Worm (Caenorhabditis elegans) whole organism, young adult: Measurements from ENCODE around the gene C05D12.2.

Source experiments
- B0336.3 ChIP-seq: fragments of 200-800 bp; sonication (Bioruptor generic); IDR thresholded peaks from 2 replicates; pipeline ENCODE4 v1.3.6; 2022; ENCODE audit warnings: missing genetic modification characterization, missing compliant biosample characterization
- F23B12.7 ChIP-seq: sonication (generic microtip); optimal IDR thresholded peaks from 2 replicates; lab custom pipeline; 2017; ENCODE audit warnings: missing genetic modification characterization, mild to moderate bottlenecking, missing compliant biosample characterization, antibody characterized with exemption, moderate library complexity; ENCODE audit not compliant: insufficient read depth
- ama-1 ChIP-seq, 3 experiments: fragments of 150-350 bp in 1 of 3; sonication (generic microtip) in 2 of 3; optimal IDR thresholded peaks; 2 replicates each; lab custom pipeline; 2014 to 2018; ENCODE audit warnings: missing biosample characterization in 2 of 3, missing genetic modification characterization in 2 of 3, missing genetic modification reagents in 2 of 3
- athp-1 ChIP-seq: sonication (generic microtip); optimal IDR thresholded peaks from 2 replicates; lab custom pipeline; 2017; ENCODE audit warnings: mild to moderate bottlenecking, missing genetic modification characterization, missing compliant biosample characterization
- attf-6 ChIP-seq: fragments of 200-800 bp; sonication (Bioruptor generic); IDR thresholded peaks from 2 replicates; pipeline ENCODE4 v1.3.6; 2022; ENCODE audit warnings: missing genetic modification reagents, missing genetic modification characterization, missing compliant biosample characterization
- egrh-3 ChIP-seq: fragments of 200-800 bp; sonication (Bioruptor generic); IDR thresholded peaks from 2 replicates; pipeline ENCODE4 v1.3.6; 2022; ENCODE audit warnings: missing genetic modification reagents, missing genetic modification characterization, missing compliant biosample characterization
- madf-6 ChIP-seq: fragments of 200-800 bp; sonication (Bioruptor generic); IDR thresholded peaks from 2 replicates; pipeline ENCODE4 v1.3.6; 2022; ENCODE audit warnings: missing genetic modification reagents, missing genetic modification characterization, missing compliant biosample characterization
- nhr-179 ChIP-seq: sonication (generic microtip); optimal IDR thresholded peaks from 2 replicates; lab custom pipeline; 2016; ENCODE audit warnings: mild to moderate bottlenecking, missing genetic modification characterization, missing compliant biosample characterization
- sea-2 ChIP-seq: fragments of 200-800 bp; sonication (Bioruptor generic); IDR thresholded peaks from 2 replicates; pipeline ENCODE4 v1.3.6; 2022; ENCODE audit warnings: missing genetic modification characterization, missing compliant biosample characterization
- ztf-25 ChIP-seq: fragments of 200-800 bp; sonication (Bioruptor generic); IDR thresholded peaks from 2 replicates; pipeline ENCODE4 v1.3.6; 2022; ENCODE audit warnings: missing genetic modification reagents, missing genetic modification characterization, missing compliant biosample characterization
- ztf-26 ChIP-seq: sonication (generic microtip); optimal IDR thresholded peaks from 2 replicates; lab custom pipeline; 2017; ENCODE audit warnings: missing genetic modification characterization, missing compliant biosample characterization

DNA sequence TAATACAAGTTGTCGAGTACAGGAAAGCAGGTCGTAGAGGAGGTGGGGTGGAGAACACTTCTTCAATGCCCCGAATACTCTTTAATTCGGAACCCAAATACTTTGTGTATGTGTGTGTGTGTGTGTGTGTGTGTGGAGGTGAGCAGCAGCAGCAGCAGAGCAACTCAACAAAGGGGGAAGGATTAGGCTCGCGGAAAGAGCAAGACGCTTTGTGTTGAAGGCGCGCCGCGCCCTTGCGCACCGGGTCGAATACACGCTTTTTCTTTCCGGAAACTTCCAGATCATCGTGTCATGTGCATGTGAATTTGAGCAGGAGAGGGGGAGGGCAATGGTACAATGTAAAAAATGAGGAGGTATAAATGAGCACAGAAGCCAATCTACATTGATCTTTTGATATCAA is 19.3 kb upstream of the C05D12.2 start:
- TF ChIP-seq F23B12.7 (tag; lab: Kevin White, UChicago) (no peak), athp-1 (tag; lab: Kevin White, UChicago) (no peak), ama-1 (optimal IDR thresholded peaks at IDR 0.05; lab: Kevin White, UChicago) (no peak), ama-1 (GFP tag; optimal IDR thresholded peaks at IDR 0.05; lab: Kevin White, UChicago) (no peak), ztf-25 (GFP tag; lab: Robert Waterston, UW) (no peak), sea-2 (GFP tag; lab: Robert Waterston, UW) (no peak), B0336.3 (no peak), madf-6 (GFP tag; lab: Robert Waterston, UW) (no peak), ztf-26 (tag; lab: Kevin White, UChicago) (no peak), nhr-179 (tag; lab: Kevin White, UChicago) (no peak), attf-6 (GFP tag; lab: Robert Waterston, UW) (no peak), egrh-3 (no peak)
